Worm (Caenorhabditis elegans): ENCODE measurements around the gene T04F8.3.
A peak's percentile ranks its signal among the peaks of the same experiment; 100 is the strongest.
"Not testable (repeated sequence)": the region's sequence is repeated elsewhere in the genome, so short reads cannot be mapped to it uniquely, and the experiment has no call there.

T04F8.3 gene

DNA sequence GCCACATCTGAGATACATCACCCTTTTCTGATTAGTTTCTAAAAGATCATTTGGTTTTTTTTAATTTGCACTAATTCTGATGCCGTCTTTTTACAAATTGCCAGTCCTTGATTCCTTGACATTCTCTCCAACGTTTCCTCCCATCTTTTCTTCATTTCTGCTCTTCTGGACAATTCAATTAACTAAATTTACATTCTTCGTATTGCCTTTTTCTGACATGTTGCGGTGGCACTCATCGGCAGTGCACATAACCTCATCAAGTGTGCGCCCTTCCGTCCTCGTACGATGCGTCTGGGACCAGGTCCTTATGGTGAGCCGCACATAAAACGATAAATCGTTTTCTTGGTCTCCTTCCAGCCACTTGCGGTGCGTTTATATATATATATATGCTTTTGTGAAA, 19.4 kb upstream of the T04F8.3 start:
- TF ChIP-seq nhr-6 (tag; optimal IDR thresholded peaks at IDR 0.05) (no peak), ZK546.5 (tag; optimal IDR thresholded peaks at IDR 0.05) (no peak), unc-55 (GFP tag; optimal IDR thresholded peaks at IDR 0.05) (no peak), skn-1 (tag; optimal IDR thresholded peaks at IDR 0.05) (no peak)

DNA sequence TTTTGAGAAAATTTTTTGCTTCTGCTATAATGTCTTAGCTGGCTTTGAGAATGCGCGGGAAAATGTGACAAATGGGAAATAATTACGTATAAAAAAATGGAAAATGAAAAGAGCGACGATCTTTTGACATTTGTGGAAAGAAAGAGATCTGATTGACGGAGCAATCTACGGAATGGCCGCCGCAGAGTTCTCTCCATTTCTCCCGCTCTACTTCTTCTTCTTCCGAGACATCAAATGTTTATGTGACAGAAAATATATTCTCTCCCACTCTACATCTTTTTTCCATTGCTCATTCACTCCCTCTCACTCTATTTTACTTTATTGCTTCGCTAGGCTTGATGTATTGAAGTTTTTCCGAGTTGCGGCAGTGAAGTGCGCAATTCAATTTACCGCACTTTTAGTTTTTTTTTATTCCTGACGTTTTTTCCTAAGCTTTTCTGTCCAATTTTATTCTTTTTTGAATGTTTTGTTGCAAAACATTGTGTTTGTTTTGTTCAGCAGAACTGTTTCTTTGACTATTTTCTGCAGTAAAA, 17.9 kb upstream of the T04F8.3 start:
- no peak for TF ChIP-seq peb-1 (tag; optimal IDR thresholded peaks at IDR 0.05)
- peak; percentile 16 for TF ChIP-seq egl-27 (tag; optimal IDR thresholded peaks at IDR 0.05)
- peak; percentile 48 for TF ChIP-seq C34F6.9 (tag; optimal IDR thresholded peaks at IDR 0.05)
- TF ChIP-seq zag-1 (tag; optimal IDR thresholded peaks at IDR 0.05), result peak; percentile 60
- TF ChIP-seq sma-9 (GFP tag; optimal IDR thresholded peaks at IDR 0.05), result peak; percentile 14
- no peak for TF ChIP-seq sma-9 (tag; optimal IDR thresholded peaks at IDR 0.05)
- peak; percentile 58 for TF ChIP-seq unc-55 (GFP tag; optimal IDR thresholded peaks at IDR 0.05)
- no peak for TF ChIP-seq elt-1 (tag; optimal IDR thresholded peaks at IDR 0.05)
- peak; percentile 24 for TF ChIP-seq nhr-129 (tag; optimal IDR thresholded peaks at IDR 0.05)

DNA sequence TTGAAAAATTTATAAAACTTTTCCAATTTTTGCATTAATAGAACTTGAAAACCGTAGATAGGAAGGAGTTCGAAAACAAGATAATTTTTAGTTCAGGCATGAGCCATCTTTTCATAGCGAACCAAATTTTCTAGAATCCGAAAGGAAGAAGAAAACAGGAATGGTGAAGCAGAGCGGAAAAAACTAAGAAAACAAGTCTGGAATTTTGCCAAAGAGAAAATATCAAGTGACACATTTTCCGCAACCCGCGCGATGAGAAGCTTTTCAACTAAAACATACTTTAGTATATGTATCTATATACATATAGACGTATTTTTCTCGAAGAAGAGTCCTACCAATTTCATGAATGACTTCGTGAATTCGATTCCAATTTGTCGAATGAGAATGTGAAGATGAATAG, 16.9 kb upstream of the T04F8.3 start:
- TF ChIP-seq C34F6.9 (tag; optimal IDR thresholded peaks at IDR 0.05) (no peak), mbf-1 (tag; optimal IDR thresholded peaks at IDR 0.05) (no peak), ztf-11 (tag; optimal IDR thresholded peaks at IDR 0.05) (no peak), crh-2 (tag; optimal IDR thresholded peaks at IDR 0.05) (no peak)

DNA sequence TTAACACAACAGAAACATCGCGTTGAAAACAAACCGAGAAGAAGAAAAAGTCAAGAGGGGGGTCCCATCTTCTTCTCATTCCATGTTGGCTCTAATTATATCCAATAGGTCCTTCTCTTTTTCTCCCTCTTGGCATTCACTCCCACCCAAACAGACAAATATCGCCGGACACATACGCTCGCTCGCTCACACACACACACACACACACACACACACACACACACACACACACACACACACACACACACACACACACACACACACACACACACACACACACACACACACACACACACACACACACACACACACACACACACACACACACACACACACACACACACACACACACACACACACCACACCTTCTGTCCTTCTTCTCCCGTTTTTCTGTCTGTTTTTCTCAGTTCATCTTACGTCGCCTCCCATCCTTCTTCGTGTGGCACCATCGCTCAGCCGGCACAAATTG, 14.6 kb upstream of the T04F8.3 start, which contains the start of gene sto-4:
TSS of gene sto-4 (plus strand) at position 360 of the 469 bp plus-strand sequence.
- TF ChIP-seq C34F6.9 (tag; optimal IDR thresholded peaks at IDR 0.05) (peak; percentile 20), nhr-21 (tag; optimal IDR thresholded peaks at IDR 0.05) (peak; percentile 1), F13H6.1 (tag; optimal IDR thresholded peaks at IDR 0.05) (peak; percentile 93), blmp-1 (tag; optimal IDR thresholded peaks at IDR 0.05; ENCODE audit: insufficient read depth) (peak; percentile 40), mdl-1 (tag; optimal IDR thresholded peaks at IDR 0.05) (peak in 1 of 2 experiments; percentile 12), nhr-25 (tag; optimal IDR thresholded peaks at IDR 0.05) (peak; percentile 63), lsy-2 (tag; optimal IDR thresholded peaks at IDR 0.05) (peak in 1 of 2 experiments; percentile 34), sma-9 (GFP tag; optimal IDR thresholded peaks at IDR 0.05) (peak; percentile 25), unc-55 (GFP tag; optimal IDR thresholded peaks at IDR 0.05) (peak; percentile 17), ceh-16 (tag; optimal IDR thresholded peaks at IDR 0.05) (peak; percentile 52), mab-5 (tag; optimal IDR thresholded peaks at IDR 0.05) (peak; percentile 78), crh-2 (tag; optimal IDR thresholded peaks at IDR 0.05) (peak; percentile 37), nhr-129 (tag; optimal IDR thresholded peaks at IDR 0.05) (peak; percentile 66), Y55F3AM.14 (GFP tag; optimal IDR thresholded peaks at IDR 0.05) (peak; percentile 93), zag-1 (tag; optimal IDR thresholded peaks at IDR 0.05) (peak; percentile 8)
- not testable (repeated sequence) for TF ChIP-seq sma-9 (tag; optimal IDR thresholded peaks at IDR 0.05)

DNA sequence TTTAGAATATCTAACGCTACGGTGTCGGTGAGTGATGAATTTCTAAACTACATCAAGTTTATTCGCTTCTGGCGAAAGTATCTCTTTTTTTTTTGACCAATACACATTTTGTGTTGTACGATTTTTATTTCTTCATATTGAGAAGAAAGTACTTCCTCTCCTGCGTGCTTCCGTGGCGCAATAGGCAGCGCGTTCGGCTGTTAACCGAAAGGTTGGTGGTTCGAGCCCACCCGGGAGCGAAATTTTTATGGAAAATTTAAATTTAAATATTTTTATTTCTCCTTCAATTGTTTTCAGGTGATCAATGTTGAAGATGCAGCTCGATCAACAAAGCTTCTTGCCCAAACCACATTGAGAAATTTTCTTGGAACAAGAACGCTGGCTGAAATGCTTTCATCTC, 12.9 kb upstream of the T04F8.3 start:
- no peak for TF ChIP-seq lin-39 (tag; optimal IDR thresholded peaks at IDR 0.05)
- peak; percentile 63 for TF ChIP-seq sma-3 (GFP tag; optimal IDR thresholded peaks at IDR 0.05)
- TF ChIP-seq nhr-21 (tag; optimal IDR thresholded peaks at IDR 0.05), result peak; percentile 25
- no peak for TF ChIP-seq alr-1 (tag; optimal IDR thresholded peaks at IDR 0.05)
- peak; percentile 22 for TF ChIP-seq nhr-25 (tag; optimal IDR thresholded peaks at IDR 0.05)
- TF ChIP-seq mab-5 (tag; optimal IDR thresholded peaks at IDR 0.05), result no peak
- TF ChIP-seq lin-13 (GFP tag; optimal IDR thresholded peaks at IDR 0.05), result peak; percentile 3
- TF ChIP-seq ZK546.5 (tag; optimal IDR thresholded peaks at IDR 0.05), result no peak
- peak; percentile 22 for TF ChIP-seq crh-2 (tag; optimal IDR thresholded peaks at IDR 0.05)
- peak; percentile 43 for TF ChIP-seq gmeb-1 (tag; optimal IDR thresholded peaks at IDR 0.05)
- no peak for TF ChIP-seq unc-39 (tag; optimal IDR thresholded peaks at IDR 0.05)
- TF ChIP-seq sma-9 (GFP tag; optimal IDR thresholded peaks at IDR 0.05), result peak; percentile 23
- no peak for TF ChIP-seq sma-9 (tag; optimal IDR thresholded peaks at IDR 0.05)
- TF ChIP-seq fos-1 (tag; optimal IDR thresholded peaks at IDR 0.05), result peak; percentile 27

DNA sequence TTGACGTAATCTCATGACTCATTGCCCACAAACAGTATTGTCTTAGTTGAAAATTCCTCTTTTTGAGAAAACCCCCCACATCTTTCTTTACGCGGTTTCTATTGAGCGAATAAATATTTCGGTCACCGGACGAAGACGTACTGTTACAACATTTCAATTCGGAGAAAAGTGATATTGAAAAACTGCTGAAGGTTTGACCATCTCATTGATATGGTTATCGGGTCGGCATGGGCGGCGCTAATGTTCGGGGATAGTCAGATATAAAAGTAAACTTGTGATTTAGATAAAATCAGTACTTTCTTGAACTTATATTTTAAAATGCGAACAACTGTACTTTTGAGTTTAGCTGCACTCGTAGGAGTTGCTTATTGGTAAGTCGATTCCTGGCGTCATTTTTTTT, 11.3 kb upstream of the T04F8.3 start, which contains the start of gene T04F8.8:
TSS of gene T04F8.8 (plus strand) at position 301 of the 400 bp plus-strand sequence.
- TF ChIP-seq snpc-4 (tag; optimal IDR thresholded peaks at IDR 0.05) (no peak), R02D3.7 (tag; optimal IDR thresholded peaks at IDR 0.05) (no peak), ztf-11 (tag; optimal IDR thresholded peaks at IDR 0.05) (no peak), ZK546.5 (tag; optimal IDR thresholded peaks at IDR 0.05) (no peak), nhr-11 (tag; optimal IDR thresholded peaks at IDR 0.05) (no peak), sem-4 (tag; optimal IDR thresholded peaks at IDR 0.05) (no peak), nhr-25 (tag; optimal IDR thresholded peaks at IDR 0.05) (no peak), sma-3 (GFP tag; optimal IDR thresholded peaks at IDR 0.05) (peak; percentile 64)
